Worm (Caenorhabditis elegans) whole organism, early embryonic: ENCODE measurements around the gene C26H9A.3.

Experiments
- ceh-36 ChIP-seq: sonication (generic microtip); optimal IDR thresholded peaks from 2 replicates; lab custom pipeline; 2016; ENCODE audit warnings: missing genetic modification characterization, inconsistent platforms, missing compliant biosample characterization
- ets-7 ChIP-seq: sonication (generic microtip); optimal IDR thresholded peaks from 2 replicates; lab custom pipeline; 2016; ENCODE audit warnings: missing genotype, missing genetic modification characterization, missing compliant biosample characterization
- hmbx-1 ChIP-seq: sonication (generic microtip); optimal IDR thresholded peaks from 2 replicates; lab custom pipeline; 2016; ENCODE audit warnings: mild to moderate bottlenecking, missing genetic modification characterization, missing compliant biosample characterization
- hmg-4 ChIP-seq: fragments of 200-800 bp; sonication (Bioruptor generic); optimal IDR thresholded peaks from 2 replicates; lab custom pipeline; 2018; ENCODE audit warnings: mild to moderate bottlenecking, missing genetic modification characterization, missing compliant biosample characterization
- tbx-11 ChIP-seq: fragments of 200-800 bp; sonication (Bioruptor generic); IDR thresholded peaks from 2 replicates; pipeline ENCODE4 v1.3.6; 2022; ENCODE audit warnings: missing genetic modification characterization, missing compliant biosample characterization

- no peak for TF ChIP-seq tbx-11
- no peak for TF ChIP-seq ets-7 (tag; lab: Kevin White, UChicago)
- no peak for TF ChIP-seq ceh-36 (tag; lab: Kevin White, UChicago)
- no peak for TF ChIP-seq hmg-4 (GFP tag; lab: Kevin White, UChicago)
- TF ChIP-seq hmbx-1 (tag; lab: Kevin White, UChicago) = no peak
Measured at ce11 chrIV:12620921-12621320, 18.3 kb downstream of the C26H9A.3 start.
